Worm (Caenorhabditis elegans) whole organism, young adult: ENCODE measurements around the gene lpr-6.

ENCODE experiments used
- ceh-40 ChIP-seq: fragments of 200-800 bp; sonication (Bioruptor generic); IDR thresholded peaks from 2 replicates; pipeline ENCODE4 v1.3.6; 2022; ENCODE audit warnings: missing genetic modification characterization, missing compliant biosample characterization
- nfya-1 ChIP-seq: sonication (generic microtip); optimal IDR thresholded peaks from 2 replicates; lab custom pipeline; 2017; ENCODE audit warnings: antibody characterized with exemption, missing compliant biosample characterization, missing genetic modification characterization, borderline replicate concordance; ENCODE audit not compliant: insufficient read depth

DNA sequence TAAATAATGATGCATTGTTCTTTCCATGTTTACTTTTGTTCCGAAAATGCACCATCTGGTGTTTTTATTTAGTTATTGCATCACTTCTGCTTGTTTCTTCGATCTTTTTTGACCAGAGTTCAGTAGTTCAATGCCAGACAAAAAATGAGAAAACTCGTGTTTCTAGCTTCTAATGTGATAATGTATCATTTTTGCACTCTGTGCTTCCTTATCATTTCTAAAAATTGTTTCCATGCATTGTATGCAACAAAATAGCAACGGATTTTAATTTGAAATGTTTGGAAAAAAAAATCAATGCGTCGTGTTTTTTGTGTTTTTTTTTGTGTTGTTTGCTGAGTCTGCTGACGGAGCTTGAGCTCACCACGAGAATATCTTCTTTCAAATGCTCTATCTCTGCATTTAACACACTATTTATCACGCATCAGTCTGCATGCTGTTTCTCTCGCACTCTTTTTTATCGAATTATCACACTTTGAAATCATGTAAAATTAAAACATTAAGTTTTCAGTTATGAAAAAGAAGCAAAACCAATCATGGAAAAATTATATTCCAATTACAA, 20.5 kb downstream of the lpr-6 start, which contains the start of gene sulp-7:
- TF ChIP-seq ceh-40 (GFP tag; lab: Robert Waterston, UW) (no peak), nfya-1 (no peak)
